Worm (Caenorhabditis elegans) whole organism, L1 larva: ENCODE data around the gene F47C12.7.

ENCODE experiments used
- Y116A8C.19 ChIP-seq: sonication (generic microtip); optimal IDR thresholded peaks from 2 replicates; lab custom pipeline; 2016; ENCODE audit warnings: missing compliant biosample characterization, missing genetic modification characterization, borderline replicate concordance
- aha-1 ChIP-seq: fragments of 150-350 bp; optimal IDR thresholded peaks from 2 replicates; lab custom pipeline; 2014; ENCODE audit warnings: missing biosample characterization, missing genetic modification characterization
- ceh-8 ChIP-seq: fragments of 200-800 bp; sonication (Bioruptor generic); optimal IDR thresholded peaks from 2 replicates; lab custom pipeline; 2018; ENCODE audit warnings: mild to moderate bottlenecking, missing genetic modification characterization, moderate library complexity, missing compliant biosample characterization
- ces-1 ChIP-seq: fragments of 150-350 bp; optimal IDR thresholded peaks from 2 replicates; lab custom pipeline; 2014; ENCODE audit warnings: missing biosample characterization, missing genetic modification reagents, missing genetic modification characterization
- dpl-1 ChIP-seq, 3 experiments: fragments of 150-350 bp in 2 of 3; sonication (generic microtip) in 1 of 3; optimal IDR thresholded peaks; 2 replicates each; lab custom pipeline; 2014 to 2017; ENCODE audit warnings: missing biosample characterization in 3 of 3, missing genetic modification characterization in 3 of 3, missing genetic modification reagents in 3 of 3
- efl-1 ChIP-seq, 4 experiments: fragments of 150-350 bp; optimal IDR thresholded peaks in 3 of 4; peaks in 1 of 4; 1 replicate in 1 of 4; 2 replicates in 3 of 4; lab custom pipeline; 2014; ENCODE audit warnings: missing biosample characterization in 2 of 4, missing genetic modification characterization in 2 of 4, missing genetic modification reagents in 2 of 4
- egl-13 ChIP-seq: sonication (generic microtip); optimal IDR thresholded peaks from 2 replicates; lab custom pipeline; 2016; ENCODE audit warnings: missing genotype, missing genetic modification reagents, missing genetic modification characterization, missing compliant biosample characterization
- elt-2 ChIP-seq: sonication (generic microtip); optimal IDR thresholded peaks from 2 replicates; lab custom pipeline; 2016; ENCODE audit warnings: missing genetic modification characterization, mild to moderate bottlenecking, inconsistent platforms, missing compliant biosample characterization, missing genetic modification reagents
- ets-5 ChIP-seq: fragments of 200-800 bp; sonication (Bioruptor generic); IDR thresholded peaks from 2 replicates; pipeline ENCODE4 v1.3.6; 2022; ENCODE audit warnings: missing genetic modification characterization, missing compliant biosample characterization
- hpl-2 ChIP-seq: fragments of 150-350 bp; optimal IDR thresholded peaks from 2 replicates; lab custom pipeline; 2014; ENCODE audit warnings: missing biosample characterization, missing genetic modification reagents, missing genetic modification characterization
- irx-1 ChIP-seq: sonication (generic microtip); optimal IDR thresholded peaks from 2 replicates; lab custom pipeline; 2016; ENCODE audit warnings: missing genetic modification characterization, missing compliant biosample characterization
- isw-1 ChIP-seq: fragments of 200-800 bp; sonication (Bioruptor generic); IDR thresholded peaks from 2 replicates; pipeline ENCODE4 v1.3.6; 2022; ENCODE audit warnings: missing genetic modification characterization, missing compliant biosample characterization
- lin-39 ChIP-seq: fragments of 150-350 bp; optimal IDR thresholded peaks from 2 replicates; lab custom pipeline; 2014; ENCODE audit warnings: missing biosample characterization, missing genetic modification reagents, missing genetic modification characterization
- lir-3 ChIP-seq: sonication (generic microtip); optimal IDR thresholded peaks from 2 replicates; lab custom pipeline; 2016; ENCODE audit warnings: mild to moderate bottlenecking, missing genetic modification characterization, moderate library complexity, missing compliant biosample characterization; ENCODE audit not compliant: poor library complexity
- lsy-2 ChIP-seq, 2 experiments: fragments of 150-350 bp; optimal IDR thresholded peaks; 2 replicates each; lab custom pipeline; 2014; ENCODE audit warnings: missing biosample characterization in 2 of 2, missing genetic modification characterization in 2 of 2
- mab-9 ChIP-seq: fragments of 200-800 bp; sonication (Bioruptor generic); IDR thresholded peaks from 2 replicates; pipeline ENCODE4 v1.3.6; 2022; ENCODE audit warnings: missing genetic modification reagents, missing genetic modification characterization, missing compliant biosample characterization
- nhr-237 ChIP-seq: fragments of 150-350 bp; optimal IDR thresholded peaks from 2 replicates; lab custom pipeline; 2014; ENCODE audit warnings: missing biosample characterization, missing genetic modification characterization
- nhr-47 ChIP-seq: sonication (generic microtip); optimal IDR thresholded peaks from 2 replicates; lab custom pipeline; 2016; ENCODE audit warnings: mild to moderate bottlenecking, missing genetic modification characterization, moderate library complexity, missing compliant biosample characterization
- nhr-84 ChIP-seq: sonication (generic microtip); optimal IDR thresholded peaks from 2 replicates; lab custom pipeline; 2017; ENCODE audit warnings: missing biosample characterization, missing genetic modification characterization
- pag-3 ChIP-seq: sonication (generic microtip); optimal IDR thresholded peaks from 2 replicates; lab custom pipeline; 2017; ENCODE audit warnings: missing genetic modification characterization, mild to moderate bottlenecking, missing compliant biosample characterization, antibody characterized with exemption, borderline replicate concordance; ENCODE audit not compliant: insufficient read depth
- snpc-4 ChIP-seq: fragments of 150-350 bp; optimal IDR thresholded peaks from 2 replicates; lab custom pipeline; 2014; ENCODE audit warnings: missing biosample characterization, missing genetic modification characterization
- snu-23 ChIP-seq: sonication (generic microtip); optimal IDR thresholded peaks from 2 replicates; lab custom pipeline; 2016; ENCODE audit warnings: missing genetic modification characterization, missing compliant biosample characterization
- sptf-1 ChIP-seq: fragments of 150-350 bp; optimal IDR thresholded peaks from 2 replicates; lab custom pipeline; 2014; ENCODE audit warnings: missing biosample characterization, missing genetic modification characterization
- tlp-1 ChIP-seq: fragments of 150-350 bp; optimal IDR thresholded peaks from 2 replicates; lab custom pipeline; 2014; ENCODE audit warnings: missing biosample characterization, missing genetic modification characterization
- unc-130 ChIP-seq: fragments of 150-350 bp; optimal IDR thresholded peaks from 2 replicates; lab custom pipeline; 2017; ENCODE audit warnings: missing biosample characterization, missing genetic modification characterization, inconsistent platforms
- unc-98 ChIP-seq: fragments of 200-800 bp; sonication (Bioruptor generic); IDR thresholded peaks from 2 replicates; pipeline ENCODE4 v1.3.6; 2022; ENCODE audit warnings: missing genetic modification characterization, missing compliant biosample characterization
- xbp-1 ChIP-seq: sonication (generic microtip); optimal IDR thresholded peaks from 2 replicates; lab custom pipeline; 2016; ENCODE audit warnings: missing genetic modification characterization, missing compliant biosample characterization
- zag-1 ChIP-seq: fragments of 150-350 bp; optimal IDR thresholded peaks from 2 replicates; lab custom pipeline; 2014; ENCODE audit warnings: missing biosample characterization, missing genetic modification characterization
- zip-4 ChIP-seq: fragments of 200-800 bp; sonication (Bioruptor generic); optimal IDR thresholded peaks from 2 replicates; lab custom pipeline; 2018; ENCODE audit warnings: mild to moderate bottlenecking, missing genetic modification characterization, moderate library complexity, missing compliant biosample characterization
- ztf-11 ChIP-seq, 2 experiments: sonication (generic microtip); optimal IDR thresholded peaks; 2 replicates each; lab custom pipeline; 2016 to 2017; ENCODE audit warnings: missing genetic modification characterization in 2 of 2, missing biosample characterization in 1 of 2, missing compliant biosample characterization in 1 of 2

The F47C12.7 gene

ce11 chrIV:3962584-3962983 lies 32.7 kb downstream of the F47C12.7 start, which contains the start of gene Y46C8AM.1:
TSS of gene Y46C8AM.1 (plus strand) at chrIV:3962884.
- TF ChIP-seq sptf-1 (no peak), ets-5 (GFP tag; lab: Robert Waterston, UW) (no peak)

ce11 chrIV:3960396-3960795 lies 34.9 kb downstream of the F47C12.7 start, which contains the start of gene clec-75:
TSS of gene clec-75 (plus strand) at chrIV:3960734.
- peak; percentile 70 for TF ChIP-seq elt-2
- TF ChIP-seq zag-1 (tag; lab: Kevin White, UChicago) = no peak

ce11 chrIV:3956705-3957104 lies 38.6 kb downstream of the F47C12.7 start, which contains the start of gene clec-74:
TSS of gene clec-74 (plus strand) at chrIV:3957005.
- TF ChIP-seq ztf-11 (tag; optimal IDR thresholded peaks at IDR 0.05; lab: Kevin White, UChicago) = no peak
- TF ChIP-seq nhr-237 (tag; lab: Kevin White, UChicago) = no peak
- TF ChIP-seq ets-5 (GFP tag; lab: Robert Waterston, UW) = no peak
- TF ChIP-seq ces-1 (GFP tag; lab: Kevin White, UChicago) = no peak
- TF ChIP-seq nhr-47 = no peak
- TF ChIP-seq nhr-84 (tag; lab: Kevin White, UChicago) = no peak
- TF ChIP-seq aha-1 = no peak
- TF ChIP-seq egl-13 (tag; lab: Kevin White, UChicago) = no peak
- no peak for TF ChIP-seq elt-2
- TF ChIP-seq Y116A8C.19 (tag; lab: Kevin White, UChicago) = no peak
- TF ChIP-seq snpc-4 (tag; lab: Kevin White, UChicago) = no peak
- TF ChIP-seq zip-4 (GFP tag; lab: Kevin White, UChicago) = no peak
- no peak for TF ChIP-seq dpl-1 (GFP tag; optimal IDR thresholded peaks at IDR 0.05; lab: Kevin White, UChicago)
- no peak for TF ChIP-seq pag-3 (tag; lab: Kevin White, UChicago)
- TF ChIP-seq, all 84 proteins: peak for 0

ce11 chrIV:3956095-3956494 lies 39.2 kb downstream of the F47C12.7 start, which contains the start of gene clec-73:
TSS of gene clec-73 (minus strand) at chrIV:3956195.
- no peak for TF ChIP-seq zag-1 (tag; lab: Kevin White, UChicago)
- no peak for TF ChIP-seq isw-1
- TF ChIP-seq lir-3 (tag; lab: Kevin White, UChicago) = no peak
- no peak for TF ChIP-seq lsy-2 (tag; optimal IDR thresholded peaks at IDR 0.05; lab: Kevin White, UChicago)
- TF ChIP-seq xbp-1 (tag; lab: Kevin White, UChicago) = no peak
- TF ChIP-seq ceh-8 (GFP tag; lab: Kevin White, UChicago) = no peak
- TF ChIP-seq lin-39 (tag; lab: Kevin White, UChicago) = no peak
- no peak for TF ChIP-seq ztf-11 (tag; optimal IDR thresholded peaks at IDR 0.05; lab: Kevin White, UChicago)
- TF ChIP-seq snu-23 (GFP tag; lab: Kevin White, UChicago) = no peak
- TF ChIP-seq hpl-2 = no peak
- no peak for TF ChIP-seq aha-1
- no peak for TF ChIP-seq tlp-1 (tag; lab: Kevin White, UChicago)
- TF ChIP-seq unc-130 (tag; lab: Kevin White, UChicago) = no peak
- no peak for TF ChIP-seq irx-1
- no peak for TF ChIP-seq mab-9
- TF ChIP-seq unc-98 (GFP tag; lab: Robert Waterston, UW) = no peak
- TF ChIP-seq efl-1 (optimal IDR thresholded peaks at IDR 0.05; lab: Kevin White, UChicago) = no peak
- no peak for TF ChIP-seq efl-1 (GFP tag; optimal IDR thresholded peaks at IDR 0.05 in 1 of 2; lab: Kevin White, UChicago)
